Fruit fly (Drosophila melanogaster) whole organism, adult: ENCODE data around the gene CG43229.

ENCODE experiments used
- CG11617 ChIP-seq: fragments of 200-800 bp; sonication (Bioruptor generic); optimal IDR thresholded peaks from 2 replicates; lab custom pipeline; 2017; ENCODE audit warnings: mild to moderate bottlenecking, missing biosample characterization, missing genetic modification reagents, missing genetic modification characterization
- CG12768 ChIP-seq: fragments of 200-800 bp; sonication (Bioruptor generic); optimal IDR thresholded peaks from 2 replicates; lab custom pipeline; 2017; ENCODE audit warnings: missing biosample characterization, missing genetic modification characterization, mild to moderate bottlenecking, moderate library complexity, missing genetic modification reagents
- CG14711 ChIP-seq: fragments of 200-800 bp; sonication (Bioruptor generic); optimal IDR thresholded peaks from 2 replicates; lab custom pipeline; 2018; ENCODE audit warnings: missing biosample characterization, mild to moderate bottlenecking, missing genetic modification characterization, moderate library complexity
- CG1620 ChIP-seq: fragments of 200-800 bp; sonication (Bioruptor generic); optimal IDR thresholded peaks from 2 replicates; lab custom pipeline; 2016; ENCODE audit warnings: missing biosample characterization, missing genetic modification characterization
- CG33017 ChIP-seq: fragments of 200-800 bp; sonication (Bioruptor generic); optimal IDR thresholded peaks from 2 replicates; lab custom pipeline; 2018; ENCODE audit warnings: missing biosample characterization, mild to moderate bottlenecking, missing genetic modification characterization, moderate library complexity
- CG5204 ChIP-seq: fragments of 200-800 bp; sonication (Bioruptor generic); optimal IDR thresholded peaks from 2 replicates; lab custom pipeline; 2016; ENCODE audit warnings: missing biosample characterization, missing genetic modification characterization
- CG7045 ChIP-seq: fragments of 200-800 bp; sonication (Bioruptor generic); optimal IDR thresholded peaks from 2 replicates; lab custom pipeline; 2017; ENCODE audit warnings: missing biosample characterization, mild to moderate bottlenecking, missing genetic modification characterization
- CG7101 ChIP-seq: fragments of 200-800 bp; sonication (Bioruptor generic); optimal IDR thresholded peaks from 2 replicates; lab custom pipeline; 2018; ENCODE audit warnings: missing biosample characterization, mild to moderate bottlenecking, missing genetic modification characterization, moderate library complexity
- Clk ChIP-seq: fragments of 200-800 bp; sonication (Bioruptor generic); optimal IDR thresholded peaks from 2 replicates; lab custom pipeline; 2017; ENCODE audit warnings: missing biosample characterization, missing genetic modification characterization
- Crg-1 ChIP-seq: fragments of 200-800 bp; sonication (Bioruptor generic); optimal IDR thresholded peaks from 2 replicates; lab custom pipeline; 2016; ENCODE audit warnings: missing biosample characterization, missing genetic modification characterization
- Hr96 ChIP-seq: fragments of 200-800 bp; sonication (Bioruptor generic); optimal IDR thresholded peaks from 2 replicates; lab custom pipeline; 2016; ENCODE audit warnings: missing biosample characterization, missing genetic modification characterization
- Mnt ChIP-seq: fragments of 200-800 bp; sonication (Bioruptor generic); optimal IDR thresholded peaks from 2 replicates; lab custom pipeline; 2016; ENCODE audit warnings: missing biosample characterization, mild to moderate bottlenecking, missing genetic modification characterization
- bab1 ChIP-seq: fragments of 200-800 bp; sonication (Bioruptor generic); optimal IDR thresholded peaks from 3 replicates; lab custom pipeline; 2019; ENCODE audit warnings: missing biosample characterization, mild to moderate bottlenecking, missing genetic modification characterization, moderate library complexity
- cic ChIP-seq: fragments of 200-800 bp; sonication (Bioruptor generic); optimal IDR thresholded peaks from 2 replicates; lab custom pipeline; 2017; ENCODE audit warnings: missing biosample characterization, mild to moderate bottlenecking, missing genetic modification characterization, moderate library complexity
- cnc ChIP-seq, 2 experiments: fragments of >200 bp; optimal IDR thresholded peaks; 2 replicates each; lab custom pipeline; 2017
- kay ChIP-seq: fragments of 200-800 bp; sonication (Bioruptor generic); peaks from one replicate; lab custom pipeline; 2016; ENCODE audit warnings: missing biosample characterization, missing genetic modification characterization, borderline replicate concordance
- ovo ChIP-seq: fragments of 200-800 bp; sonication (Bioruptor generic); optimal IDR thresholded peaks from 2 replicates; lab custom pipeline; 2016; ENCODE audit warnings: missing biosample characterization, missing genetic modification characterization
- pad ChIP-seq: fragments of 200-800 bp; sonication (Bioruptor generic); optimal IDR thresholded peaks from 3 replicates; lab custom pipeline; 2017; ENCODE audit warnings: missing biosample characterization, missing genetic modification characterization, mild to moderate bottlenecking, moderate library complexity, missing genetic modification reagents
- tj ChIP-seq: fragments of 200-800 bp; sonication (Bioruptor generic); optimal IDR thresholded peaks from 3 replicates; lab custom pipeline; 2017; ENCODE audit warnings: missing biosample characterization, mild to moderate bottlenecking, missing genetic modification characterization, moderate library complexity
- toe ChIP-seq: fragments of 200-800 bp; sonication (Bioruptor generic); optimal IDR thresholded peaks from 2 replicates; lab custom pipeline; 2016; ENCODE audit warnings: missing biosample characterization, missing genetic modification characterization

Gene CG43229

dm6 chrX:18138297-18138696 is at the start of gene CG43229:
Gene CG43229 (plus strand): TSS chrX:18138542.
- TF ChIP-seq tj (GFP tag; lab: Kevin White, UChicago) (no peak), ovo (peak; percentile 3)

- no peak for TF ChIP-seq Clk
- no peak for TF ChIP-seq Crg-1 (GFP tag; lab: Kevin White, UChicago)
- no peak for TF ChIP-seq cnc (optimal IDR thresholded peaks at IDR 0.05; lab: Kevin White, UChicago)
- TF ChIP-seq ovo: no peak
- TF ChIP-seq CG14711 (tag; lab: Kevin White, UChicago): no peak
Observed at dm6 chrX:18090333-18090732, 48.0 kb upstream of the CG43229 start, which contains the start of gene Swt1. Gene Swt1 (minus strand): TSS chrX:18090509.

dm6 chrX:18091159-18091676 is 47.1 kb upstream of the CG43229 start, which contains the start of gene scu:
Gene scu (plus strand): TSS chrX:18091259.
- TF ChIP-seq CG1620 (peak; percentile 24), Hr96 (peak; percentile 75), CG11617 (GFP tag; lab: Kevin White, UChicago) (peak; percentile 52), kay (GFP tag; lab: Kevin White, UChicago) (peak; percentile 83), ovo (peak; percentile 36), bab1 (GFP tag; lab: Kevin White, UChicago) (peak; percentile 63), CG12768 (GFP tag; lab: Kevin White, UChicago) (peak; percentile 89), CG33017 (peak; percentile 14), cnc (optimal IDR thresholded peaks at IDR 0.05; lab: Kevin White, UChicago) (no peak), CG14711 (tag; lab: Kevin White, UChicago) (no peak), pad (peak; percentile 25), Mnt (GFP tag; lab: Kevin White, UChicago) (peak; percentile 80), Crg-1 (GFP tag; lab: Kevin White, UChicago) (no peak), CG5204 (GFP tag; lab: Kevin White, UChicago) (no peak), CG7045 (GFP tag; lab: Kevin White, UChicago) (no peak), toe (GFP tag; lab: Kevin White, UChicago) (peak; percentile 39), tj (GFP tag; lab: Kevin White, UChicago) (peak; percentile 56), Clk (no peak), CG7101 (peak; percentile 43), cic (GFP tag; lab: Kevin White, UChicago) (peak; percentile 18)

- TF ChIP-seq CG7101: no peak
- TF ChIP-seq Mnt (GFP tag; lab: Kevin White, UChicago): no peak
- no peak for TF ChIP-seq CG33017
- no peak for TF ChIP-seq tj (GFP tag; lab: Kevin White, UChicago)
- no peak for TF ChIP-seq Clk
- no peak for TF ChIP-seq bab1 (GFP tag; lab: Kevin White, UChicago)
- no peak for TF ChIP-seq CG1620
- TF ChIP-seq toe (GFP tag; lab: Kevin White, UChicago): no peak
- TF ChIP-seq Hr96: no peak
- TF ChIP-seq CG14711 (tag; lab: Kevin White, UChicago): no peak
- no peak for TF ChIP-seq ovo
- TF ChIP-seq CG7045 (GFP tag; lab: Kevin White, UChicago): no peak
- TF ChIP-seq CG5204 (GFP tag; lab: Kevin White, UChicago): no peak
- TF ChIP-seq pad: no peak
Observed at dm6 chrX:18092126-18092525, 46.2 kb upstream of the CG43229 start.

- TF ChIP-seq cnc (optimal IDR thresholded peaks at IDR 0.05; lab: Kevin White, UChicago) (no peak), Mnt (GFP tag; lab: Kevin White, UChicago) (peak; percentile 86), CG14711 (tag; lab: Kevin White, UChicago) (peak; percentile 81), CG7045 (GFP tag; lab: Kevin White, UChicago) (peak; percentile 60), tj (GFP tag; lab: Kevin White, UChicago) (peak; percentile 68), CG12768 (GFP tag; lab: Kevin White, UChicago) (peak; percentile 77), pad (peak; percentile 79), Clk (no peak), CG1620 (peak; percentile 93), CG33017 (peak; percentile 73), cic (GFP tag; lab: Kevin White, UChicago) (peak; percentile 51), CG11617 (GFP tag; lab: Kevin White, UChicago) (peak; percentile 89), bab1 (GFP tag; lab: Kevin White, UChicago) (peak; percentile 93), kay (GFP tag; lab: Kevin White, UChicago) (peak; percentile 77), toe (GFP tag; lab: Kevin White, UChicago) (peak; percentile 64), ovo (peak; percentile 78), Crg-1 (GFP tag; lab: Kevin White, UChicago) (peak; percentile 83), CG7101 (peak; percentile 90), Hr96 (peak; percentile 86), CG5204 (GFP tag; lab: Kevin White, UChicago) (peak; percentile 75)
Observed at dm6 chrX:18092810-18093222, 45.5 kb upstream of the CG43229 start, which contains the start of gene RhoGAP16F. Gene RhoGAP16F (plus strand): TSS chrX:18093145.

- TF ChIP-seq Clk: no peak
- no peak for TF ChIP-seq tj (GFP tag; lab: Kevin White, UChicago)
- no peak for TF ChIP-seq CG5204 (GFP tag; lab: Kevin White, UChicago)
- no peak for TF ChIP-seq toe (GFP tag; lab: Kevin White, UChicago)
Observed at dm6 chrX:18094130-18094529, 44.2 kb upstream of the CG43229 start.
